Worm (Caenorhabditis elegans) whole organism, mixed stage, embryonic: ENCODE results near the gene K11H3.8.

Source experiments
- mls-2 ChIP-seq: sonication (generic microtip); optimal IDR thresholded peaks from 2 replicates; lab custom pipeline; 2016; ENCODE audit warnings: mild to moderate bottlenecking, missing genetic modification characterization, moderate library complexity, missing compliant biosample characterization
- ztf-11 ChIP-seq: fragments of 150-350 bp; optimal IDR thresholded peaks from 2 replicates; lab custom pipeline; 2014; ENCODE audit warnings: missing biosample characterization, missing genetic modification characterization

- no peak for TF ChIP-seq ztf-11 (tag; lab: Kevin White, UChicago)
- TF ChIP-seq mls-2 = no peak
These were observed 48.2 kb upstream of the K11H3.8 start for ce11 chrIII:9786776-9787175.
